Fruit fly (Drosophila melanogaster) whole organism, wandering third instar larva: ENCODE results near the gene Flacc.

ENCODE experiments used
- Abd-B ChIP-seq: fragments of >200 bp; optimal IDR thresholded peaks from 2 replicates; lab custom pipeline; 2017; ENCODE audit warnings: missing biosample characterization, missing genetic modification characterization
- CG32264 ChIP-seq: fragments of 200-800 bp; sonication (Bioruptor generic); optimal IDR thresholded peaks from 2 replicates; lab custom pipeline; 2016; ENCODE audit warnings: missing biosample characterization, missing genetic modification characterization
- CG9705 ChIP-seq: fragments of 200-800 bp; sonication (Bioruptor generic); optimal IDR thresholded peaks from 2 replicates; lab custom pipeline; 2018; ENCODE audit warnings: missing biosample characterization, mild to moderate bottlenecking, missing genetic modification characterization
- CrebA ChIP-seq: fragments of 200-800 bp; sonication (Bioruptor generic); optimal IDR thresholded peaks from 2 replicates; lab custom pipeline; 2016; ENCODE audit warnings: missing biosample characterization, mild to moderate bottlenecking, missing genetic modification characterization, borderline replicate concordance
- Dfd ChIP-seq: fragments of >200 bp; optimal IDR thresholded peaks from 2 replicates; lab custom pipeline; 2017; ENCODE audit warnings: missing biosample characterization, missing genetic modification characterization
- Dif ChIP-seq: fragments of 200-275, 200-300 bp; sonication (Bioruptor generic); optimal IDR thresholded peaks from 2 replicates; lab custom pipeline; 2018; ENCODE audit warnings: missing biosample characterization, missing genetic modification characterization; ENCODE audit not compliant: partially characterized antibody
- GATAd ChIP-seq: sonication (Bioruptor generic); optimal IDR thresholded peaks from 2 replicates; lab custom pipeline; 2016; ENCODE audit warnings: missing biosample characterization, missing genetic modification characterization
- HLH106 ChIP-seq: fragments of 200-800 bp; optimal IDR thresholded peaks from 3 replicates; lab custom pipeline; 2019; ENCODE audit warnings: missing biosample characterization, mild to moderate bottlenecking, missing genetic modification characterization, moderate library complexity
- Hnf4 ChIP-seq: fragments of 200-800 bp; sonication (Bioruptor generic); optimal IDR thresholded peaks from 2 replicates; lab custom pipeline; 2016; ENCODE audit warnings: missing biosample characterization, mild to moderate bottlenecking, missing genetic modification characterization
- Hr78 ChIP-seq: fragments of >200 bp; optimal IDR thresholded peaks from 2 replicates; lab custom pipeline; 2017; ENCODE audit warnings: missing biosample characterization, missing genetic modification characterization
- Hr83 ChIP-seq: fragments of 200-300 bp; sonication (Bioruptor generic); optimal IDR thresholded peaks from 2 replicates; lab custom pipeline; 2016; ENCODE audit warnings: missing biosample characterization, mild to moderate bottlenecking, missing genetic modification characterization, moderate library complexity; ENCODE audit not compliant: poor library complexity, severe bottlenecking
- Mio ChIP-seq: sonication (Bioruptor generic); optimal IDR thresholded peaks from 2 replicates; lab custom pipeline; 2016; ENCODE audit warnings: missing biosample characterization, missing genetic modification characterization
- Myc ChIP-seq: fragments of >200 bp; optimal IDR thresholded peaks from 2 replicates; lab custom pipeline; 2017
- N ChIP-seq: fragments of >200 bp; optimal IDR thresholded peaks from 2 replicates; lab custom pipeline; 2018; ENCODE audit warnings: missing biosample characterization, missing external identifiers, missing genetic modification characterization
- OdsH ChIP-seq: fragments of 200-800 bp; sonication (Bioruptor generic); optimal IDR thresholded peaks from 2 replicates; lab custom pipeline; 2016; ENCODE audit warnings: missing biosample characterization, mild to moderate bottlenecking, missing genetic modification characterization
- Rel ChIP-seq, 2 experiments: fragments of 200-800 bp; sonication (Bioruptor generic) in 1 of 2; optimal IDR thresholded peaks; 2 replicates in 1 of 2; 3 replicates in 1 of 2; lab custom pipeline; 2016 to 2019; ENCODE audit warnings: mild to moderate bottlenecking in 2 of 2, missing biosample characterization in 2 of 2, missing genetic modification characterization in 2 of 2, moderate library complexity in 1 of 2
- Sp1 ChIP-seq: fragments of 200-800 bp; sonication (Bioruptor generic); optimal IDR thresholded peaks from 3 replicates; lab custom pipeline; 2019; ENCODE audit warnings: missing biosample characterization, mild to moderate bottlenecking, missing genetic modification characterization, moderate library complexity
- Vsx2 ChIP-seq: fragments of 200-300, 225-300 bp; sonication (Bioruptor generic); optimal IDR thresholded peaks from 2 replicates; lab custom pipeline; 2018; ENCODE audit warnings: missing biosample characterization, missing genetic modification characterization; ENCODE audit not compliant: partially characterized antibody
- br ChIP-seq: fragments of 200-800 bp; sonication (Bioruptor generic); optimal IDR thresholded peaks from 2 replicates; lab custom pipeline; 2016; ENCODE audit warnings: missing biosample characterization, missing genetic modification characterization
- brk ChIP-seq: fragments of 200-800 bp; sonication (Bioruptor generic); optimal IDR thresholded peaks from 2 replicates; lab custom pipeline; 2016; ENCODE audit warnings: missing biosample characterization, mild to moderate bottlenecking, missing genetic modification characterization
- dl ChIP-seq, 2 experiments: fragments of 175-275, 200-275 bp in 1 of 2; fragments of 200-275 bp in 1 of 2; sonication (Bioruptor generic); optimal IDR thresholded peaks; lab custom pipeline; 2018; ENCODE audit warnings: mild to moderate bottlenecking in 2 of 2, missing biosample characterization in 2 of 2, missing genetic modification characterization in 2 of 2, moderate library complexity in 2 of 2; ENCODE audit not compliant: partially characterized antibody in 2 of 2, insufficient read depth in 1 of 2
- dmrt93B ChIP-seq: fragments of 200-800 bp; sonication (Bioruptor generic); optimal IDR thresholded peaks from 2 replicates; lab custom pipeline; 2018; ENCODE audit warnings: missing biosample characterization, mild to moderate bottlenecking, missing genetic modification characterization
- dsf ChIP-seq: sonication (Bioruptor generic); optimal IDR thresholded peaks from 2 replicates; lab custom pipeline; 2016; ENCODE audit warnings: missing biosample characterization, missing genetic modification characterization, borderline replicate concordance
- ey ChIP-seq: fragments of 200-800 bp; sonication (Bioruptor generic); optimal IDR thresholded peaks from 2 replicates; lab custom pipeline; 2016; ENCODE audit warnings: missing biosample characterization, missing genetic modification characterization
- foxo ChIP-seq, 2 experiments: fragments of 200-800 bp; sonication (Bioruptor generic); optimal IDR thresholded peaks; 2 replicates in 1 of 2; 3 replicates in 1 of 2; lab custom pipeline; 2016 to 2017; ENCODE audit warnings: missing biosample characterization in 2 of 2, missing genetic modification characterization in 2 of 2
- fru ChIP-seq: fragments of 200-800 bp; sonication (Bioruptor generic); optimal IDR thresholded peaks from 3 replicates; lab custom pipeline; 2016; ENCODE audit warnings: missing biosample characterization, mild to moderate bottlenecking, missing genetic modification characterization
- h ChIP-seq: fragments of 200-800 bp; sonication (Bioruptor generic); optimal IDR thresholded peaks from 3 replicates; lab custom pipeline; 2016; ENCODE audit warnings: missing biosample characterization, mild to moderate bottlenecking, missing genetic modification characterization
- jim ChIP-seq: fragments of 175-275, 200-325 bp; sonication (Bioruptor generic); optimal IDR thresholded peaks from 2 replicates; lab custom pipeline; 2016; ENCODE audit warnings: missing biosample characterization, mild to moderate bottlenecking, missing genetic modification characterization
- lola ChIP-seq: fragments of >200 bp; optimal IDR thresholded peaks from 2 replicates; lab custom pipeline; 2017; ENCODE audit warnings: missing biosample characterization, missing genetic modification characterization
- pan ChIP-seq: fragments of >200 bp; optimal IDR thresholded peaks from 2 replicates; lab custom pipeline; 2017
- psq ChIP-seq: fragments of 200-800 bp; sonication (Bioruptor generic); optimal IDR thresholded peaks from 3 replicates; lab custom pipeline; 2017; ENCODE audit warnings: missing biosample characterization, mild to moderate bottlenecking, missing genetic modification characterization, moderate library complexity
- rgr ChIP-seq: fragments of 200-800 bp; sonication (Bioruptor generic); optimal IDR thresholded peaks from 3 replicates; lab custom pipeline; 2016; ENCODE audit warnings: missing biosample characterization, mild to moderate bottlenecking, missing genetic modification characterization
- sage ChIP-seq: fragments of 200-800 bp; sonication (Bioruptor generic); optimal IDR thresholded peaks from 2 replicates; lab custom pipeline; 2016; ENCODE audit warnings: missing biosample characterization, mild to moderate bottlenecking, missing genetic modification characterization
- sv ChIP-seq: fragments of 200-800 bp; sonication (Bioruptor generic); optimal IDR thresholded peaks from 3 replicates; lab custom pipeline; 2016; ENCODE audit warnings: missing biosample characterization, missing genetic modification characterization
- tai ChIP-seq: sonication (Bioruptor generic); optimal IDR thresholded peaks from 2 replicates; lab custom pipeline; 2016; ENCODE audit warnings: missing biosample characterization, missing genetic modification characterization
- usp ChIP-seq: fragments of >200 bp; optimal IDR thresholded peaks from 2 replicates; lab custom pipeline; 2017; ENCODE audit warnings: missing biosample characterization, missing genetic modification characterization
- woc ChIP-seq: sonication (Bioruptor generic); optimal IDR thresholded peaks from 2 replicates; lab custom pipeline; 2016; ENCODE audit warnings: missing biosample characterization, mild to moderate bottlenecking, missing genetic modification characterization

The Flacc gene

dm6 chrX:18897294-18897693 lies 3.9 kb upstream of the Flacc start:
- no peak for TF ChIP-seq Vsx2 (GFP tag; lab: Kevin White, UChicago)
- TF ChIP-seq HLH106 (tag; lab: Kevin White, UChicago): no peak
- no peak for TF ChIP-seq Rel (GFP tag; optimal IDR thresholded peaks at IDR 0.05; lab: Kevin White, UChicago)
- no peak for TF ChIP-seq Rel (tag; optimal IDR thresholded peaks at IDR 0.05; lab: Kevin White, UChicago)

dm6 chrX:18894146-18894545 lies 710 bp upstream of the Flacc start, which contains the start of gene SdhBL:
TSS of gene SdhBL (plus strand) at chrX:18894446.
- no peak for TF ChIP-seq tai (GFP tag; lab: Kevin White, UChicago)
- TF ChIP-seq dl (GFP tag; optimal IDR thresholded peaks at IDR 0.05; lab: Kevin White, UChicago; ENCODE audit: insufficient read depth in 1 of 2, partially characterized antibody in 2 of 2): no peak
- no peak for TF ChIP-seq br (GFP tag; lab: Kevin White, UChicago)
- TF ChIP-seq Hr83: no peak
- TF ChIP-seq OdsH (GFP tag; lab: Kevin White, UChicago): no peak
- TF ChIP-seq rgr (GFP tag; lab: Kevin White, UChicago): no peak
- TF ChIP-seq psq (GFP tag; lab: Kevin White, UChicago): no peak
- no peak for TF ChIP-seq foxo (GFP tag; optimal IDR thresholded peaks at IDR 0.05; lab: Kevin White, UChicago)
- TF ChIP-seq fru: no peak
- TF ChIP-seq Myc: no peak
- TF ChIP-seq sage (GFP tag; lab: Kevin White, UChicago): no peak
- no peak for TF ChIP-seq dmrt93B
- TF ChIP-seq CrebA (GFP tag; lab: Kevin White, UChicago): no peak
- no peak for TF ChIP-seq GATAd
- no peak for TF ChIP-seq h (GFP tag; lab: Kevin White, UChicago)
- TF ChIP-seq lola: no peak
- no peak for TF ChIP-seq HLH106 (tag; lab: Kevin White, UChicago)
- no peak for TF ChIP-seq Rel (GFP tag; optimal IDR thresholded peaks at IDR 0.05; lab: Kevin White, UChicago)
- TF ChIP-seq Rel (tag; optimal IDR thresholded peaks at IDR 0.05; lab: Kevin White, UChicago): no peak
- TF ChIP-seq sv: no peak

DNA sequence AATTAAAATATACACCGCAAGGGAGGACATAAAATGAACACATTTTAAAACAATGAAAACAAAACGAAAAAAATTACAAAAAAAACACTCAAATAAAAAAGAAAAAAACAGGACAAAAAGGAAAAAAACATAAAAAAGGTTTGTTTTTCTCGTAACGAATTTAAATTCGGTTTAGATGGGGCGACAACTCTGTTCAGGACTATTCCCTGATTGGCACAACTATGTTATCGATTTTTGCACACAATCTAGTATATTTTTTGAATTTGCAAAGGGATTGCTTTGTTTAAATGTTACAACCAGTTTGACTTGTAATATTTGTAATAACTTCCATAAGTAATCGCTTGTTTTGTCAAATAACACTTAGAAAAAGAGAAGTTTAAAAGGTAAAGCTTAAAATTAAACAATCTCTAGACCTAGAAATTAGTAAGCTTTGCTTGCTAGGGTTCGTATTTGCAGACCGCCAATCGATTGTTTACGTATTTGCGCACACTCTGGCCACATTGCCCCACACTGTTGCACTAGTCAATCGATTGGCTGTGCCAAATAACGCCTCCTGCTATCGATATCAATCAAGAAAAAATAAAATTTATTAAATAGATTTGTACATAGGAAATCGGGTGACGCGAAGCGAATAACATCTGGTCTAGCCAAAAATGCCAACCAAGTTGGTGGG lies 9.3 kb downstream of the Flacc start, which contains the start of gene CG7332:
CG7332 (plus strand) TSS at position 515 of the 673 bp plus-strand sequence.
- no peak for TF ChIP-seq sv
- no peak for TF ChIP-seq dmrt93B
- no peak for TF ChIP-seq Hr78 (GFP tag; lab: Kevin White, UChicago)

dm6 chrX:18869489-18870132 lies 23.8 kb downstream of the Flacc start:
- no peak for TF ChIP-seq dl (GFP tag; optimal IDR thresholded peaks at IDR 0.05; lab: Kevin White, UChicago; ENCODE audit: insufficient read depth in 1 of 2, partially characterized antibody in 2 of 2)
- no peak for TF ChIP-seq Dif (GFP tag; lab: Kevin White, UChicago)
- TF ChIP-seq Sp1 (GFP tag; lab: Kevin White, UChicago): peak; percentile 60
- no peak for TF ChIP-seq Vsx2 (GFP tag; lab: Kevin White, UChicago)
- TF ChIP-seq N (GFP tag; lab: Kevin White, UChicago): no peak
- peak; percentile 67 for TF ChIP-seq rgr (GFP tag; lab: Kevin White, UChicago)
- TF ChIP-seq foxo (GFP tag; optimal IDR thresholded peaks at IDR 0.05; lab: Kevin White, UChicago): peak in 1 of 2 experiments; percentile 71
- no peak for TF ChIP-seq Hnf4
- no peak for TF ChIP-seq usp (GFP tag; lab: Kevin White, UChicago)
- no peak for TF ChIP-seq GATAd
- TF ChIP-seq Dfd (GFP tag; lab: Kevin White, UChicago): no peak
- TF ChIP-seq Hr78 (GFP tag; lab: Kevin White, UChicago): no peak
- TF ChIP-seq tai (GFP tag; lab: Kevin White, UChicago): no peak
- peak; percentile 19 for TF ChIP-seq CG32264
- peak; percentile 49 for TF ChIP-seq Myc
- no peak for TF ChIP-seq sage (GFP tag; lab: Kevin White, UChicago)
- TF ChIP-seq fru: peak; percentile 72
- TF ChIP-seq Hr83: peak; percentile 57
- TF ChIP-seq lola: no peak
- TF ChIP-seq HLH106 (tag; lab: Kevin White, UChicago): peak; percentile 39
- peak; percentile 54 for TF ChIP-seq psq (GFP tag; lab: Kevin White, UChicago)
- TF ChIP-seq sv: no peak
- peak; percentile 27 for TF ChIP-seq woc (GFP tag; lab: Kevin White, UChicago)
- no peak for TF ChIP-seq CG9705 (GFP tag; lab: Kevin White, UChicago)
- no peak for TF ChIP-seq CrebA (GFP tag; lab: Kevin White, UChicago)
- no peak for TF ChIP-seq dsf (GFP tag; lab: Kevin White, UChicago)
- peak; percentile 64 for TF ChIP-seq br (GFP tag; lab: Kevin White, UChicago)
- TF ChIP-seq h (GFP tag; lab: Kevin White, UChicago): peak; percentile 62
- TF ChIP-seq ey (GFP tag; lab: Kevin White, UChicago): peak; percentile 64
- no peak for TF ChIP-seq jim (GFP tag; lab: Kevin White, UChicago)
- TF ChIP-seq OdsH (GFP tag; lab: Kevin White, UChicago): peak; percentile 56
- TF ChIP-seq pan (lab: Kevin White, UChicago): no peak
- no peak for TF ChIP-seq Abd-B (GFP tag; lab: Kevin White, UChicago)
- TF ChIP-seq dmrt93B: no peak
- no peak for TF ChIP-seq Rel (GFP tag; optimal IDR thresholded peaks at IDR 0.05; lab: Kevin White, UChicago)
- no peak for TF ChIP-seq Rel (tag; optimal IDR thresholded peaks at IDR 0.05; lab: Kevin White, UChicago)
- no peak for TF ChIP-seq Mio
- TF ChIP-seq brk (GFP tag; lab: Kevin White, UChicago): no peak
